Fruit fly (Drosophila melanogaster): Measurements from ENCODE around the gene Madm.
A peak's percentile ranks its signal among the peaks of the same experiment; 100 is the strongest.

The Madm gene

dm6 chr3R:5789025-5789953, 47.0 kb downstream of the Madm start, which contains the start of the genes Hat1 and Rpn5 (continued):
- no peak for TF ChIP-seq GATAe (GFP tag; conservative IDR thresholded peaks at IDR 0.05)
- TF ChIP-seq amos (GFP tag; IDR thresholded peaks at IDR 0.05; ENCODE audit: partially characterized antibody): peak; percentile 68
- no peak for TF ChIP-seq pros (GFP tag; optimal IDR thresholded peaks at IDR 0.05)
- TF ChIP-seq CG5953 (GFP tag; IDR thresholded peaks at IDR 0.05): no peak
- TF ChIP-seq CG8359 (GFP tag; optimal IDR thresholded peaks at IDR 0.05; ENCODE audit: borderline replicate concordance): no peak
- TF ChIP-seq sd (tag; optimal IDR thresholded peaks at IDR 0.05): no peak
- TF ChIP-seq cas (GFP tag; IDR thresholded peaks at IDR 0.05): 0 out of 2 replicates have a peak, but pooled peaks have one; percentile 21
- no peak for TF ChIP-seq CG5180 (GFP tag; optimal IDR thresholded peaks at IDR 0.05)
- TF ChIP-seq CG2678 (tag; optimal IDR thresholded peaks at IDR 0.05): peak; percentile 80
- TF ChIP-seq CG10654 (GFP tag; optimal IDR thresholded peaks at IDR 0.05): peak; percentile 78
- no peak for TF ChIP-seq CG12769 (tag; optimal IDR thresholded peaks at IDR 0.05)
- TF ChIP-seq zfh2 (GFP tag; optimal IDR thresholded peaks at IDR 0.05): peak; percentile 96
- TF ChIP-seq sim (GFP tag; IDR thresholded peaks at IDR 0.05): no peak
- TF ChIP-seq unpg (GFP tag; optimal IDR thresholded peaks at IDR 0.05): peak; percentile 66
- TF ChIP-seq CG3838 (GFP tag; optimal IDR thresholded peaks at IDR 0.05): peak; percentile 59
- TF ChIP-seq maf-S (GFP tag; optimal IDR thresholded peaks at IDR 0.05): peak; percentile 88
- TF ChIP-seq MTF-1 (GFP tag; optimal IDR thresholded peaks at IDR 0.05; ENCODE audit: borderline replicate concordance): no peak
- TF ChIP-seq sens (GFP tag): peak; percentile 98
- peak; percentile 80 for TF ChIP-seq CG4854 (GFP tag; optimal IDR thresholded peaks at IDR 0.05)
- peak; percentile 76; the same call in 1 of the 2 replicates for TF ChIP-seq unc-4 (GFP tag; IDR thresholded peaks at IDR 0.05; ENCODE audit: partially characterized antibody)
- peak; percentile 85 for TF ChIP-seq CG4820 (GFP tag; optimal IDR thresholded peaks at IDR 0.05)
- TF ChIP-seq prd (optimal IDR thresholded peaks at IDR 0.05): no peak
- TF ChIP-seq prd (GFP tag; IDR thresholded peaks at IDR 0.05): peak; percentile 79; the same call in 2 of the 3 replicates
- peak; percentile 91 for TF ChIP-seq shn (GFP tag; optimal IDR thresholded peaks at IDR 0.05)
- TF ChIP-seq Hmr (GFP tag; optimal IDR thresholded peaks at IDR 0.05): peak; percentile 81
- peak; percentile 70; the same call in 1 of the 2 replicates for TF ChIP-seq Xrp1 (GFP tag; IDR thresholded peaks at IDR 0.05)
- TF ChIP-seq CG42726 (GFP tag; IDR thresholded peaks at IDR 0.05; ENCODE audit: partially characterized antibody): peak; percentile 43; the same call in 1 of the 2 replicates
- TF ChIP-seq CG17829 (tag; optimal IDR thresholded peaks at IDR 0.05): peak; percentile 68
- peak; percentile 93 for TF ChIP-seq Hsf (GFP tag; optimal IDR thresholded peaks at IDR 0.05)
- peak; percentile 86 for TF ChIP-seq CG12391 (tag; optimal IDR thresholded peaks at IDR 0.05)
- peak; percentile 96 for TF ChIP-seq CG2120 (GFP tag; optimal IDR thresholded peaks at IDR 0.05)
- TF ChIP-seq Deaf1 (tag; optimal IDR thresholded peaks at IDR 0.05): peak; percentile 37
- no peak for TF ChIP-seq yki (optimal IDR thresholded peaks at IDR 0.05)
- peak; percentile 59 for TF ChIP-seq CG3407 (GFP tag; optimal IDR thresholded peaks at IDR 0.05)
- peak; percentile 95 for TF ChIP-seq CG17361 (GFP tag; IDR thresholded peaks at IDR 0.05)
- peak; percentile 17 for TF ChIP-seq CG10565 (GFP tag; optimal IDR thresholded peaks at IDR 0.05)
- peak; percentile 85 for TF ChIP-seq Abd-B (GFP tag; optimal IDR thresholded peaks at IDR 0.05)
- TF ChIP-seq CG18619 (GFP tag; optimal IDR thresholded peaks at IDR 0.05): peak; percentile 81
- no peak for TF ChIP-seq cad (GFP tag; optimal IDR thresholded peaks at IDR 0.05)
- TF ChIP-seq Sox102F (GFP tag; optimal IDR thresholded peaks at IDR 0.05): peak; percentile 64
- peak; percentile 57 for TF ChIP-seq CG17186 (GFP tag; optimal IDR thresholded peaks at IDR 0.05)
- TF ChIP-seq Hr3 (GFP tag; optimal IDR thresholded peaks at IDR 0.05): peak; percentile 90
- peak; percentile 56 for TF ChIP-seq nom (GFP tag; optimal IDR thresholded peaks at IDR 0.05)
- peak; percentile 69 for TF ChIP-seq CG12104 (GFP tag; optimal IDR thresholded peaks at IDR 0.05)
- peak; percentile 49 for TF ChIP-seq CG6765 (GFP tag; optimal IDR thresholded peaks at IDR 0.05)
- peak; percentile 74 for TF ChIP-seq dmrt11E (tag; optimal IDR thresholded peaks at IDR 0.05)
- TF ChIP-seq crol (GFP tag; IDR thresholded peaks at IDR 0.05): no peak
- peak; percentile 90 for TF ChIP-seq Xbp1 (GFP tag; optimal IDR thresholded peaks at IDR 0.05)

Data from whole organism, embryonic.